Fruit fly (Drosophila melanogaster) whole organism, embryonic: ENCODE results near the gene Cyp4ac2.
A peak's percentile ranks its signal among the peaks of the same experiment; 100 is the strongest.

Source experiments
- Atf6 ChIP-seq: fragments of 200-800 bp; sonication (Bioruptor generic); IDR thresholded peaks from 2 replicates; pipeline ENCODE4 v1.3.6; 2022; ENCODE audit warnings: missing biosample characterization, missing genetic modification characterization
- CG10147 ChIP-seq: fragments of 200-800 bp; sonication (Bioruptor generic); optimal IDR thresholded peaks from 2 replicates; lab custom pipeline; 2019; ENCODE audit warnings: missing biosample characterization, mild to moderate bottlenecking, missing genetic modification characterization, moderate library complexity
- CG10267 ChIP-seq: fragments of 200-800 bp; sonication (Bioruptor generic); optimal IDR thresholded peaks from 2 replicates; lab custom pipeline; 2018; ENCODE audit warnings: missing biosample characterization, mild to moderate bottlenecking, missing genetic modification characterization, moderate library complexity
- CG10565 ChIP-seq: fragments of 200-800 bp; sonication (Bioruptor generic); optimal IDR thresholded peaks from 3 replicates; lab custom pipeline; 2016; ENCODE audit warnings: missing biosample characterization, mild to moderate bottlenecking, missing genetic modification characterization
- CG12219 ChIP-seq: fragments of 200-800 bp; sonication (Bioruptor generic); optimal IDR thresholded peaks from 3 replicates; lab custom pipeline; 2018; ENCODE audit warnings: missing biosample characterization, mild to moderate bottlenecking, missing genetic modification characterization
- CG12391 ChIP-seq: fragments of 200-800 bp; sonication (Bioruptor generic); optimal IDR thresholded peaks from 3 replicates; lab custom pipeline; 2018; ENCODE audit warnings: missing biosample characterization, mild to moderate bottlenecking, missing genetic modification characterization, moderate library complexity
- CG13775 ChIP-seq: fragments of 200-800 bp; sonication (Bioruptor generic); optimal IDR thresholded peaks from 3 replicates; lab custom pipeline; 2017; ENCODE audit warnings: missing biosample characterization, mild to moderate bottlenecking, missing genetic modification characterization
- CG1603 ChIP-seq: fragments of 200-800 bp; sonication (Bioruptor generic); optimal IDR thresholded peaks from 2 replicates; lab custom pipeline; 2019; ENCODE audit warnings: missing biosample characterization, mild to moderate bottlenecking, missing genetic modification characterization, moderate library complexity
- CG16779 ChIP-seq: fragments of 200-800 bp; sonication (Bioruptor generic); IDR thresholded peaks from 2 replicates; pipeline ENCODE4 v1.3.6; 2022; ENCODE audit warnings: missing biosample characterization, missing genetic modification characterization
- CG17186 ChIP-seq: fragments of 200-800 bp; sonication (Bioruptor generic); optimal IDR thresholded peaks from 3 replicates; lab custom pipeline; 2017; ENCODE audit warnings: missing biosample characterization, missing genetic modification reagents, missing genetic modification characterization
- CG18599 ChIP-seq: fragments of 200-800 bp; sonication (Bioruptor generic); optimal IDR thresholded peaks from 3 replicates; lab custom pipeline; 2017; ENCODE audit warnings: missing biosample characterization, missing genetic modification characterization, mild to moderate bottlenecking, moderate library complexity, missing genetic modification reagents
- CG30431 ChIP-seq: fragments of 200-800 bp; sonication (Bioruptor generic); optimal IDR thresholded peaks from 2 replicates; lab custom pipeline; 2017; ENCODE audit warnings: missing biosample characterization, missing genetic modification characterization
- CG31388 ChIP-seq: fragments of 200-800 bp; sonication (Bioruptor generic); optimal IDR thresholded peaks from 2 replicates; lab custom pipeline; 2016; ENCODE audit warnings: missing biosample characterization, missing genetic modification characterization
- CG3281 ChIP-seq: fragments of 200-800 bp; sonication (Bioruptor generic); optimal IDR thresholded peaks from 3 replicates; lab custom pipeline; 2017; ENCODE audit warnings: missing biosample characterization, mild to moderate bottlenecking, missing genetic modification characterization
- CG34422 ChIP-seq: fragments of 200-800 bp; sonication (Bioruptor generic); IDR thresholded peaks from 3 replicates; pipeline ENCODE4 v1.3.6; 2022; ENCODE audit warnings: missing biosample characterization, missing genetic modification characterization
- CG3726 ChIP-seq: fragments of 200-800 bp; sonication (Bioruptor generic); IDR thresholded peaks from 3 replicates; pipeline ENCODE4, ENCODE4 v1.3.6; 2022; ENCODE audit warnings: missing biosample characterization, missing genetic modification characterization
- CG4707 ChIP-seq: fragments of 200-800 bp; sonication (Bioruptor generic); optimal IDR thresholded peaks from 2 replicates; lab custom pipeline; 2018; ENCODE audit warnings: missing biosample characterization, mild to moderate bottlenecking, missing genetic modification characterization, moderate library complexity
- CG7372 ChIP-seq: fragments of 200-800 bp; sonication (Bioruptor generic); IDR thresholded peaks from 2 replicates; pipeline ENCODE4 v1.3.6; 2022; ENCODE audit warnings: missing biosample characterization, missing genetic modification characterization
- CG8359 ChIP-seq: fragments of 200-800 bp; sonication (Bioruptor generic); optimal IDR thresholded peaks from 2 replicates; lab custom pipeline; 2017; ENCODE audit warnings: missing biosample characterization, mild to moderate bottlenecking, missing genetic modification characterization, borderline replicate concordance
- CG8478 ChIP-seq: fragments of >200 bp; optimal IDR thresholded peaks from 2 replicates; lab custom pipeline; 2018
- Dad ChIP-seq: fragments of 200-800 bp; sonication (Bioruptor generic); optimal IDR thresholded peaks from 3 replicates; lab custom pipeline; 2016; ENCODE audit warnings: missing biosample characterization, missing genetic modification characterization
- Dip3 ChIP-seq: fragments of 200-800 bp; sonication (Bioruptor generic); optimal IDR thresholded peaks from 3 replicates; lab custom pipeline; 2016; ENCODE audit warnings: missing biosample characterization, missing genetic modification characterization
- Dref ChIP-seq: fragments of 200-800 bp; sonication (Bioruptor generic); IDR thresholded peaks from 2 replicates; pipeline ENCODE4 v1.3.6; 2022; ENCODE audit warnings: missing biosample characterization, missing genetic modification characterization
- E2f2 ChIP-seq: fragments of 200-800 bp; sonication (Bioruptor generic); IDR thresholded peaks from 2 replicates; pipeline ENCODE4 v1.3.6; 2022; ENCODE audit warnings: missing biosample characterization, missing genetic modification characterization
- Gug ChIP-seq: fragments of 200-800 bp; sonication (Bioruptor generic); IDR thresholded peaks from 4 replicates; pipeline ENCODE4 v1.3.6; 2022; ENCODE audit warnings: missing biosample characterization, missing genetic modification characterization
- H2.0 ChIP-seq: fragments of 200-800 bp; sonication (Bioruptor generic); IDR thresholded peaks from 2 replicates; pipeline ENCODE4 v1.3.6; 2022; ENCODE audit warnings: missing biosample characterization, missing genetic modification characterization
- Meics ChIP-seq: fragments of 200-800 bp; sonication (Bioruptor generic); optimal IDR thresholded peaks from 2 replicates; lab custom pipeline; 2017; ENCODE audit warnings: missing biosample characterization, mild to moderate bottlenecking, missing genetic modification characterization
- Mes4 ChIP-seq: fragments of 200-800 bp; sonication (Bioruptor generic); optimal IDR thresholded peaks from 2 replicates; lab custom pipeline; 2016; ENCODE audit warnings: missing biosample characterization, missing genetic modification characterization
- Oli ChIP-seq: fragments of 200-800 bp; sonication (Bioruptor generic); optimal IDR thresholded peaks from 2 replicates; lab custom pipeline; 2018; ENCODE audit warnings: missing biosample characterization, mild to moderate bottlenecking, missing genetic modification characterization, moderate library complexity
- Opbp ChIP-seq: fragments of 200-800 bp; sonication (Bioruptor generic); IDR thresholded peaks from 3 replicates; pipeline ENCODE4 v1.3.6; 2022; ENCODE audit warnings: missing biosample characterization, missing genetic modification characterization; ENCODE audit not compliant: partially characterized antibody
- PHDP ChIP-seq: fragments of 200-800 bp; sonication (Bioruptor generic); optimal IDR thresholded peaks from 3 replicates; lab custom pipeline; 2018; ENCODE audit warnings: missing biosample characterization, mild to moderate bottlenecking, missing genetic modification characterization, moderate library complexity
- Rx ChIP-seq: fragments of 200-800 bp; sonication (Bioruptor generic); IDR thresholded peaks from 2 replicates; pipeline ENCODE4 v1.3.6; 2022; ENCODE audit warnings: missing biosample characterization, missing genetic modification characterization
- Sin3A ChIP-seq: fragments of >200 bp; optimal IDR thresholded peaks from 2 replicates; lab custom pipeline; 2018
- Six4 ChIP-seq: fragments of 200-800 bp; sonication (Bioruptor generic); optimal IDR thresholded peaks from 2 replicates; lab custom pipeline; 2016; ENCODE audit warnings: missing biosample characterization, missing genetic modification characterization
- cas ChIP-seq: fragments of 200-800 bp; sonication (Bioruptor generic); IDR thresholded peaks from 2 replicates; pipeline ENCODE4 v1.3.6; 2022; ENCODE audit warnings: missing biosample characterization, missing genetic modification characterization
- dysf ChIP-seq: fragments of 200-800 bp; sonication (Bioruptor generic); IDR thresholded peaks from 3 replicates; pipeline ENCODE4 v1.3.6; 2022; ENCODE audit warnings: missing biosample characterization, missing genetic modification characterization
- ewg ChIP-seq: fragments of 200-800 bp; sonication (Bioruptor generic); optimal IDR thresholded peaks from 3 replicates; lab custom pipeline; 2017; ENCODE audit warnings: mild to moderate bottlenecking, missing biosample characterization, missing genetic modification reagents, missing genetic modification characterization
- gcm2 ChIP-seq: fragments of 200-800 bp; sonication (Bioruptor generic); optimal IDR thresholded peaks from 2 replicates; lab custom pipeline; 2016; ENCODE audit warnings: missing biosample characterization, missing genetic modification characterization
- hb ChIP-seq: fragments of 200-800 bp; sonication (Bioruptor generic); IDR thresholded peaks from 3 replicates; pipeline ENCODE4 v1.3.6; 2022; ENCODE audit warnings: missing biosample characterization, missing genetic modification characterization; ENCODE audit not compliant: partially characterized antibody
- kah ChIP-seq: fragments of 200-800 bp; sonication (Bioruptor generic); optimal IDR thresholded peaks from 2 replicates; lab custom pipeline; 2018; ENCODE audit warnings: missing biosample characterization, mild to moderate bottlenecking, missing genetic modification characterization
- maf-S ChIP-seq: fragments of 200-800 bp; sonication (Bioruptor generic); optimal IDR thresholded peaks from 2 replicates; lab custom pipeline; 2016; ENCODE audit warnings: missing biosample characterization, missing genetic modification characterization
- pho ChIP-seq: fragments of 200-800 bp; sonication (Bioruptor generic); optimal IDR thresholded peaks from 2 replicates; lab custom pipeline; 2016; ENCODE audit warnings: missing biosample characterization, missing genetic modification characterization
- pnt ChIP-seq: fragments of 200-800 bp; sonication (Bioruptor generic); optimal IDR thresholded peaks from 3 replicates; lab custom pipeline; 2016; ENCODE audit warnings: missing biosample characterization, missing genetic modification characterization
- so ChIP-seq: fragments of 200-800 bp; sonication (Bioruptor generic); IDR thresholded peaks from 3 replicates; pipeline ENCODE4 v1.3.6; 2022; ENCODE audit warnings: missing biosample characterization, missing genetic modification characterization
- tap ChIP-seq: fragments of 200-800 bp; optimal IDR thresholded peaks from 3 replicates; lab custom pipeline; 2019; ENCODE audit warnings: missing biosample characterization, mild to moderate bottlenecking, missing genetic modification characterization, moderate library complexity
- tna ChIP-seq: fragments of 200-800 bp; sonication (Bioruptor generic); IDR thresholded peaks from 2 replicates; pipeline ENCODE4 v1.3.6; 2022; ENCODE audit warnings: missing biosample characterization, missing genetic modification characterization; ENCODE audit not compliant: partially characterized antibody
- unpg ChIP-seq: fragments of 200-800 bp; sonication (Bioruptor generic); optimal IDR thresholded peaks from 3 replicates; lab custom pipeline; 2018; ENCODE audit warnings: missing biosample characterization, mild to moderate bottlenecking, missing genetic modification characterization, moderate library complexity
- usp ChIP-seq: fragments of >200 bp; optimal IDR thresholded peaks from 2 replicates; lab custom pipeline; 2017; ENCODE audit warnings: missing biosample characterization, missing genetic modification characterization
- vnd ChIP-seq: fragments of 200-800 bp; sonication (Bioruptor generic); IDR thresholded peaks from 3 replicates; pipeline ENCODE4 v1.3.6; 2022; ENCODE audit warnings: missing biosample characterization, missing genetic modification characterization; ENCODE audit not compliant: partially characterized antibody
- vvl ChIP-seq: fragments of 200-800 bp; sonication (Bioruptor generic); IDR thresholded peaks from 2 replicates; pipeline ENCODE4 v1.3.6; 2022; ENCODE audit warnings: missing biosample characterization, missing genetic modification characterization

Gene Cyp4ac2

DNA sequence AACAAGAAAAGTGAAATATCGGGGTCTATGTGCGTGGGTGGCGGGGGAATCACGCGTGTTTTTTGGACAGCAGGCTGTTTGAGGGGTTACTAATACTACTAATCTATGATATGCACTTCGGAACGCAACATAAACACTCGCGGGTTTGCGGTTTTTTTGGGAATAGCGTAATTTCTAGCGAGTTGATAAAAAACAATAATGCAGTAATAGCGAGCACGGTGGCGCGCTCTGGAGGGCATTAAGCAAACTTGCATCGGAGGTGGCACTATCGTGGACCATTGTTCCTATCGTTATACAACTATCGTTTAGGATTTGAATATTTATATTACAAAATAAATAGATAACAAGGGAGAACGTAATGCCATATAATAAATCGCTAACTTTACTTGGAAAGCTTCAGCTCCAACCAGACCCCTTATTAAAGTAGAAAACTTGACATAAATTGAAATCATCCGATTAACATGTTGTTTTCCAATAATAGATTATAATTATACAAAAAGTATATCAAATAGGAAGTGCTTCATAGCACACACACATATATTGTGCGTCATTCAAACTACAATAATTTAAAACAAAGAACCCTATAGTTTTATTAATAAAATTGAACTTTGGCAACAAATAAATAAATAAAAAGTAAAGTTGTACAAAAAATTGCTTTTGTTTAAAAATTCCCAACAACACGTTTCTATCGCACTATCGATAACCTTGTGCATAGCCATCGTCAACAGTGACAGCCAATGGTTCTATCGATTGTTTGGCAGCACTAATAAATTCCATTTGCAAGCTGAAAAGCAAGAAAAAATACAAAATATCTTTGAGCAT is 12.3 kb downstream of the Cyp4ac2 start, which contains the start of the genes Nin and Bub1 (continued):
- peak; percentile 84 for TF ChIP-seq hb (GFP tag; lab: Robert Waterston, UW)
- TF ChIP-seq Meics (GFP tag; lab: Kevin White, UChicago), result no peak
- TF ChIP-seq CG10147 (GFP tag; lab: Kevin White, UChicago), result no peak
- peak; percentile 38 for TF ChIP-seq CG7372 (GFP tag; lab: Robert Waterston, UW)
- TF ChIP-seq kah (GFP tag; lab: Kevin White, UChicago), result no peak
- TF ChIP-seq pnt (GFP tag; lab: Kevin White, UChicago), result no peak
- peak; percentile 46 for TF ChIP-seq tna (GFP tag; lab: Robert Waterston, UW)
- no peak for TF ChIP-seq Atf6 (GFP tag; lab: Robert Waterston, UW)
- no peak for TF ChIP-seq so
- no peak for TF ChIP-seq CG4707
- no peak for TF ChIP-seq CG18599
- no peak for TF ChIP-seq usp (GFP tag; lab: Kevin White, UChicago)
- peak; percentile 86 for TF ChIP-seq Dref
- TF ChIP-seq Mes4 (GFP tag; lab: Kevin White, UChicago), result no peak
- no peak for TF ChIP-seq unpg (GFP tag; lab: Kevin White, UChicago)
- TF ChIP-seq CG8359 (GFP tag; lab: Kevin White, UChicago), result no peak
- TF ChIP-seq cas (GFP tag; lab: Robert Waterston, UW), result no peak
- peak; percentile 59; the same call in 1 of the 3 replicates for TF ChIP-seq CG34422
- TF ChIP-seq Rx (GFP tag; lab: Robert Waterston, UW), result no peak
- no peak for TF ChIP-seq ewg
- TF ChIP-seq CG10565 (GFP tag; lab: Kevin White, UChicago), result no peak
- peak; percentile 37 for TF ChIP-seq CG13775 (GFP tag; lab: Kevin White, UChicago)
- no peak for TF ChIP-seq Sin3A (lab: Kevin White, UChicago)
- TF ChIP-seq CG3726 (GFP tag; lab: Robert Waterston, UW), result no peak
- TF ChIP-seq H2.0, result 0 out of 2 replicates have a peak, but pooled peaks have one; percentile 19
- peak; percentile 19 for TF ChIP-seq Dip3 (GFP tag; lab: Kevin White, UChicago)
- peak; percentile 8 for TF ChIP-seq pho (GFP tag; lab: Kevin White, UChicago)
- TF ChIP-seq CG8478 (lab: Kevin White, UChicago), result no peak
- no peak for TF ChIP-seq tap (tag; lab: Kevin White, UChicago)
- TF ChIP-seq vnd (GFP tag; lab: Robert Waterston, UW), result peak; percentile 86
- TF ChIP-seq CG17186 (GFP tag; lab: Kevin White, UChicago), result peak; percentile 18
- TF ChIP-seq Opbp (GFP tag; lab: Robert Waterston, UW), result peak; percentile 96
- no peak for TF ChIP-seq Dad
- peak; percentile 14 for TF ChIP-seq CG10267 (tag; lab: Kevin White, UChicago)
- TF ChIP-seq CG30431 (GFP tag; lab: Kevin White, UChicago), result no peak
- peak; percentile 53; the same call in 1 of the 3 replicates for TF ChIP-seq dysf
- TF ChIP-seq CG12219 (GFP tag; lab: Kevin White, UChicago), result no peak
- TF ChIP-seq maf-S, result no peak
- no peak for TF ChIP-seq CG31388 (GFP tag; lab: Kevin White, UChicago)
- TF ChIP-seq Six4 (GFP tag; lab: Kevin White, UChicago), result no peak
- TF ChIP-seq CG3281, result no peak
- TF ChIP-seq vvl, result peak; percentile 69
- peak; percentile 47 for TF ChIP-seq E2f2 (GFP tag; lab: Robert Waterston, UW)
- peak; percentile 50 for TF ChIP-seq CG1603 (tag; lab: Kevin White, UChicago)
- peak; percentile 79 for TF ChIP-seq Gug
- no peak for TF ChIP-seq gcm2 (GFP tag; lab: Kevin White, UChicago)
- TF ChIP-seq CG12391, result peak; percentile 46
- no peak for TF ChIP-seq CG16779 (GFP tag; lab: Robert Waterston, UW)
- no peak for TF ChIP-seq PHDP (tag; lab: Kevin White, UChicago)
- peak; percentile 27 for TF ChIP-seq Oli
